5 worm cellular contexts compared by ENCODE assay signal in the genomic region with DNA sequence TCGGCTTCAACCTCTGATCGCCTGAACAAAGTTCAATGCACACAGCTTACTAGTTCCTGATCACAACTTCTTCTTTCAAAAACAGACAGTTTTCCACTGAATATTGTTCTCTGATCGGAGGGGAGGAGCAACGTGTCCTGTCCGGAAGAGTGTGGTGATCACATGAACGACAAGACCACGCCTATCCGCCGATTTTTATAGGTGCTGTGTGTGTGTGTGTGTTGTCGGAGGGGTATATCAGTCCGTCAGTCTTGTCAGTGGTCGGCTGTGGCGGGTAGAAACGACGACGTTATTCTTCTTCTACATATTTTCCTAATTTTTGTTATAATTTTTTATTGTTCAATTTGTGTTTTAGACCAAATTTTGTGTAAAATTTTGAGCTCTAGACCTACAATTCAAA.
TF ChIP-seq lines count a peak whose summit lies in the region.

No protein-coding gene starts in this region.

TF ChIP-seq in whole organism, L1 larva, 84 proteins besides CTCF, POLR2A, EP300 and RAD21 (continues in another document):
- peak; percentile 33 for TF ChIP-seq nhr-90 (tag; optimal IDR thresholded peaks at IDR 0.05; lab: Kevin White, UChicago; ENCODE audit: poor library complexity)
- peak; percentile 50 for TF ChIP-seq ama-1 (optimal IDR thresholded peaks at IDR 0.05; lab: Kevin White, UChicago)
- peak; percentile 59 for TF ChIP-seq nhr-19 (GFP tag; conservative IDR thresholded peaks at IDR 0.05; lab: Robert Waterston, UW)
- TF ChIP-seq blmp-1 (tag; optimal IDR thresholded peaks at IDR 0.05; lab: Kevin White, UChicago) = peak; percentile 15
- peak; percentile 38 for TF ChIP-seq elt-2 (tag; optimal IDR thresholded peaks at IDR 0.05; lab: Kevin White, UChicago)
- no peak for TF ChIP-seq ceh-88 (GFP tag; IDR thresholded peaks at IDR 0.05; lab: Robert Waterston, UW)
- peak; percentile 59 for TF ChIP-seq lin-14 (GFP tag; optimal IDR thresholded peaks at IDR 0.05; lab: Kevin White, UChicago)
- TF ChIP-seq aly-2 (tag; optimal IDR thresholded peaks at IDR 0.05; lab: Kevin White, UChicago) = no peak
- TF ChIP-seq nhr-85 (tag; lab: Kevin White, UChicago) = peak; percentile 67
- peak; percentile 17 for TF ChIP-seq rnt-1 (tag; optimal IDR thresholded peaks at IDR 0.05; lab: Kevin White, UChicago)
- TF ChIP-seq elt-3 (tag; optimal IDR thresholded peaks at IDR 0.05; lab: Kevin White, UChicago) = peak in 1 of 6 experiments; percentile 16
- TF ChIP-seq nhr-237 (tag; optimal IDR thresholded peaks at IDR 0.05; lab: Kevin White, UChicago) = no peak
- peak; percentile 48 for TF ChIP-seq tbx-2 (tag; optimal IDR thresholded peaks at IDR 0.05; lab: Kevin White, UChicago)
- TF ChIP-seq nhr-20 (tag; optimal IDR thresholded peaks at IDR 0.05; lab: Kevin White, UChicago) = peak; percentile 56
- peak; percentile 8 for TF ChIP-seq snu-23 (GFP tag; optimal IDR thresholded peaks at IDR 0.05; lab: Kevin White, UChicago)
- TF ChIP-seq unc-130 (tag; optimal IDR thresholded peaks at IDR 0.05; lab: Kevin White, UChicago) = peak; percentile 14
- TF ChIP-seq mdl-1 (tag; optimal IDR thresholded peaks at IDR 0.05; lab: Kevin White, UChicago) = peak in 1 of 2 experiments; percentile 69

TF ChIP-seq in whole organism, L2 larva, 48 proteins besides CTCF, POLR2A, EP300 and RAD21:
- TF ChIP-seq nhr-21 (tag; optimal IDR thresholded peaks at IDR 0.05; lab: Kevin White, UChicago) = peak; percentile 54
- TF ChIP-seq sma-9 (GFP tag; optimal IDR thresholded peaks at IDR 0.05; lab: Kevin White, UChicago) = peak; percentile 85
- TF ChIP-seq sma-9 (tag; optimal IDR thresholded peaks at IDR 0.05; lab: Kevin White, UChicago) = no peak
- TF ChIP-seq sma-3 (GFP tag; optimal IDR thresholded peaks at IDR 0.05; lab: Kevin White, UChicago) = peak; percentile 6
- TF ChIP-seq nhr-129 (tag; optimal IDR thresholded peaks at IDR 0.05; lab: Kevin White, UChicago) = peak; percentile 47
- peak; percentile 59 for TF ChIP-seq ama-1 (optimal IDR thresholded peaks at IDR 0.05; lab: Kevin White, UChicago)
- no peak for TF ChIP-seq skn-1 (tag; optimal IDR thresholded peaks at IDR 0.05; lab: Kevin White, UChicago)
- TF ChIP-seq aly-2 (tag; optimal IDR thresholded peaks at IDR 0.05; lab: Kevin White, UChicago) = no peak
- TF ChIP-seq gmeb-1 (tag; optimal IDR thresholded peaks at IDR 0.05; lab: Kevin White, UChicago) = peak; percentile 18
TF ChIP-seq in whole organism, L2 larva: peak in this region for 6.

TF ChIP-seq in whole organism, L3 larva, 47 proteins besides CTCF, POLR2A, EP300 and RAD21:
- TF ChIP-seq aly-2 (tag; optimal IDR thresholded peaks at IDR 0.05; lab: Kevin White, UChicago) = no peak
- TF ChIP-seq nhr-11 (tag; optimal IDR thresholded peaks at IDR 0.05; lab: Kevin White, UChicago) = no peak
- TF ChIP-seq sea-2 (GFP tag; optimal IDR thresholded peaks at IDR 0.05; lab: Kevin White, UChicago) = no peak
- peak; percentile 44 for TF ChIP-seq pqm-1 (tag; optimal IDR thresholded peaks at IDR 0.05; lab: Kevin White, UChicago)
- no peak for TF ChIP-seq nhr-237 (tag; optimal IDR thresholded peaks at IDR 0.05; lab: Kevin White, UChicago)
- TF ChIP-seq unc-39 (tag; optimal IDR thresholded peaks at IDR 0.05; lab: Kevin White, UChicago) = no peak
- TF ChIP-seq elt-2 (tag; optimal IDR thresholded peaks at IDR 0.05; lab: Kevin White, UChicago) = peak; percentile 55
- TF ChIP-seq jun-1 (tag; optimal IDR thresholded peaks at IDR 0.05; lab: Kevin White, UChicago) = peak; percentile 17
- TF ChIP-seq ama-1 (optimal IDR thresholded peaks at IDR 0.05; lab: Kevin White, UChicago) = peak; percentile 62
- TF ChIP-seq mml-1 (tag; optimal IDR thresholded peaks at IDR 0.05; lab: Kevin White, UChicago) = no peak
- peak; percentile 41 for TF ChIP-seq nfya-1 (tag; optimal IDR thresholded peaks at IDR 0.05; lab: Kevin White, UChicago; ENCODE audit: insufficient read depth)
- TF ChIP-seq nhr-43 (tag; optimal IDR thresholded peaks at IDR 0.05; lab: Kevin White, UChicago; ENCODE audit: poor library complexity, severe bottlenecking) = peak; percentile 63
- TF ChIP-seq nhr-23 (tag; optimal IDR thresholded peaks at IDR 0.05; lab: Kevin White, UChicago) = peak; percentile 36

TF ChIP-seq in whole organism, L4 larva, 104 proteins besides CTCF, POLR2A, EP300 and RAD21 (continues in another document):
- peak; percentile 88 for TF ChIP-seq mxl-3 (GFP tag; optimal IDR thresholded peaks at IDR 0.05; lab: Kevin White, UChicago)
- TF ChIP-seq R02D3.7 (tag; optimal IDR thresholded peaks at IDR 0.05; lab: Kevin White, UChicago) = no peak
- no peak for TF ChIP-seq rbr-2 (tag; optimal IDR thresholded peaks at IDR 0.05; lab: Kevin White, UChicago)
- no peak for TF ChIP-seq Y5F2A.4 (GFP tag; optimal IDR thresholded peaks at IDR 0.05; lab: Kevin White, UChicago)
- no peak for TF ChIP-seq nhr-76 (tag; optimal IDR thresholded peaks at IDR 0.05; lab: Kevin White, UChicago)
- no peak for TF ChIP-seq nhr-25 (tag; optimal IDR thresholded peaks at IDR 0.05; lab: Kevin White, UChicago; ENCODE audit: borderline replicate concordance, insufficient read depth)
- TF ChIP-seq T20F7.1 (GFP tag; optimal IDR thresholded peaks at IDR 0.05; lab: Kevin White, UChicago) = no peak
- TF ChIP-seq F10B5.3 (tag; optimal IDR thresholded peaks at IDR 0.05; lab: Kevin White, UChicago) = no peak
- no peak for TF ChIP-seq saeg-2 (GFP tag; IDR thresholded peaks at IDR 0.05; lab: Robert Waterston, UW)
- TF ChIP-seq F37D6.2 (tag; optimal IDR thresholded peaks at IDR 0.05; lab: Kevin White, UChicago) = no peak
- TF ChIP-seq ceh-32 (tag; optimal IDR thresholded peaks at IDR 0.05; lab: Kevin White, UChicago; ENCODE audit: poor library complexity) = no peak
- TF ChIP-seq egl-43 (GFP tag; IDR thresholded peaks at IDR 0.05; lab: Robert Waterston, UW) = no peak
- no peak for TF ChIP-seq lin-29 (GFP tag; IDR thresholded peaks at IDR 0.05; lab: Robert Waterston, UW)
- TF ChIP-seq snpc-4 (tag; optimal IDR thresholded peaks at IDR 0.05; lab: Kevin White, UChicago) = no peak
- no peak for TF ChIP-seq lsy-2 (tag; optimal IDR thresholded peaks at IDR 0.05; lab: Kevin White, UChicago)
- TF ChIP-seq pha-4 (GFP tag; IDR thresholded peaks at IDR 0.05; lab: Robert Waterston, UW) = no peak
- no peak for TF ChIP-seq pha-4 (tag; optimal IDR thresholded peaks at IDR 0.05; lab: Kevin White, UChicago)
- TF ChIP-seq unc-130 (GFP tag; optimal IDR thresholded peaks at IDR 0.05; lab: Kevin White, UChicago) = no peak
- peak; percentile 82 for TF ChIP-seq hlh-30 (tag; optimal IDR thresholded peaks at IDR 0.05; lab: Kevin White, UChicago; ENCODE audit: insufficient read depth)
- no peak for TF ChIP-seq mes-2 (tag; optimal IDR thresholded peaks at IDR 0.05; lab: Kevin White, UChicago; ENCODE audit: poor library complexity, severe bottlenecking)
- TF ChIP-seq madf-5 (GFP tag; IDR thresholded peaks at IDR 0.05; lab: Robert Waterston, UW) = no peak
- no peak for TF ChIP-seq madf-9 (GFP tag; conservative IDR thresholded peaks at IDR 0.05; lab: Robert Waterston, UW)
- TF ChIP-seq unc-62 (GFP tag; optimal IDR thresholded peaks at IDR 0.05 in 1 of 2; lab: Kevin White, UChicago) = peak in 1 of 2 experiments; percentile 24
- TF ChIP-seq unc-62 (tag; optimal IDR thresholded peaks at IDR 0.05; lab: Kevin White, UChicago) = no peak
- no peak for TF ChIP-seq ceh-82 (tag; optimal IDR thresholded peaks at IDR 0.05; lab: Kevin White, UChicago)
- TF ChIP-seq sdz-12 (GFP tag; optimal IDR thresholded peaks at IDR 0.05; lab: Kevin White, UChicago) = no peak

TF ChIP-seq in whole organism, late embryonic, 69 proteins besides CTCF, POLR2A, EP300 and RAD21:
- no peak for TF ChIP-seq ceh-9 (tag; optimal IDR thresholded peaks at IDR 0.05; lab: Kevin White, UChicago)
- peak; percentile 16 for TF ChIP-seq hlh-30 (tag; optimal IDR thresholded peaks at IDR 0.05; lab: Kevin White, UChicago; ENCODE audit: insufficient read depth)
TF ChIP-seq in whole organism, late embryonic: peak in this region for 1.

Comparison
In these comparisons a context has a peak if more than half of its experiments do, and no peak if none do; other contexts are left out.
1. Of the 29 proteins assayed by ChIP-seq in both whole organism, L4 larva and whole organism, L1 larva: peak only in whole organism, L4 larva: nhr-28 and nhr-77; only in whole organism, L1 larva: unc-130; in both: ama-1; in neither: 23; mixed calls (peak in some experiments, not most) for 2.